Fruit fly (Drosophila melanogaster): ENCODE data around the gene CG44774.

The CG44774 gene

DNA sequence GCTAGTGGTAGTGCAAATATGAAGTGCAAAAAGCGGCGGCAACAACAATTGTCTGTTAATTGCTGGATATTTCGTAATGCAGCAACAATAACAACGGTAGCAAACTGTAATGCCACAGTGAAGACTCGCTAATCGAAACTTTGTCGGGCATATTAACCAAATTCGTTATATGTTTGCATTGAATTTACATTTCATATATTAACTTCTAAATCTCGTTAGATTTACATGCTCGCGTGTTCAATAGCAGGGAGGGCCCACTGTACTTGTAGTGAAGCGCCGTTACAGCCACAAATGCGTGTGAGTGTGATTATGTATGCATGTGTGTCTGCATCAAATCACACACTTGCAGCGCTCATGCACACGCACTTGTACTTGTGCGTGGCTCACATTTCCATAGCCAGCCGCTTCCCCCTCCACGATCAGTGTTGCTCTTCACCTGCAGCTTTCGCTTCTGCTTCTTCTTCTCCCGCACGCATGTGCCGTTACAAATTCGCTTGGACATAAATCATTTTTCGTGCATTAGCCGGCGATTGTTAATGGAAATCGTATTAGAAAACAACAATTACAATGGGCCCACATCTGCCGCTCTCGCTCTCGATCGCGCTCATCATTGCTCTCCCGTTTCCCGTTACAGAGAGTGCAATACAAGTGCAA, 2.0 kb upstream of the CG44774 start:
- TF ChIP-seq EcR (GFP tag; optimal IDR thresholded peaks at IDR 0.05), result no peak
- no peak for TF ChIP-seq usp (GFP tag; optimal IDR thresholded peaks at IDR 0.05)

DNA sequence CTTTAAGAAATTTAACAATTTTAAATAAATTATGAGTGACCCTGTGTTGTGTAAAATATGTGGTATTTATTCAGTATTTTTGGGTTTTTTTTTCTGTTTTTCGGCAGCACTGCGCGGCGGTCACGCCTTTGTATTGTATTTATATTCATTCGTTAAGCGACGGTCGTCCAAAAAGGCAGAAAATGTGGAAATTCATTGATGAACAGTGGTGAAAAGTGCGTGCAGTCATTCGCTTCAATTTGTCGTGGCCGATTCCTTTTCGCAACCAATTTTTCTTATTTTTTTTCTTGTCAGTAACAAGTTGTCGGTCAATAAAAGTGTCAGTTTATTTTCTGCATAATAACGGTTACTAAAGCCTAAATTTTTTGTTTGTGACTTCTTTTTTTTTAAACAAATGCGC, 1.1 kb upstream of the CG44774 start, which contains the start of gene Ptp4E:
Gene Ptp4E (plus strand): TSS at position 143 of the 400 bp plus-strand sequence.
- no peak for TF ChIP-seq usp (GFP tag; optimal IDR thresholded peaks at IDR 0.05)
- TF ChIP-seq pan (optimal IDR thresholded peaks at IDR 0.05), result no peak
- TF ChIP-seq psq (optimal IDR thresholded peaks at IDR 0.05), result no peak
- no peak for TF ChIP-seq EcR (GFP tag; optimal IDR thresholded peaks at IDR 0.05)
- TF ChIP-seq Dll (optimal IDR thresholded peaks at IDR 0.05), result no peak
- no peak for TF ChIP-seq CG8478 (optimal IDR thresholded peaks at IDR 0.05)

DNA sequence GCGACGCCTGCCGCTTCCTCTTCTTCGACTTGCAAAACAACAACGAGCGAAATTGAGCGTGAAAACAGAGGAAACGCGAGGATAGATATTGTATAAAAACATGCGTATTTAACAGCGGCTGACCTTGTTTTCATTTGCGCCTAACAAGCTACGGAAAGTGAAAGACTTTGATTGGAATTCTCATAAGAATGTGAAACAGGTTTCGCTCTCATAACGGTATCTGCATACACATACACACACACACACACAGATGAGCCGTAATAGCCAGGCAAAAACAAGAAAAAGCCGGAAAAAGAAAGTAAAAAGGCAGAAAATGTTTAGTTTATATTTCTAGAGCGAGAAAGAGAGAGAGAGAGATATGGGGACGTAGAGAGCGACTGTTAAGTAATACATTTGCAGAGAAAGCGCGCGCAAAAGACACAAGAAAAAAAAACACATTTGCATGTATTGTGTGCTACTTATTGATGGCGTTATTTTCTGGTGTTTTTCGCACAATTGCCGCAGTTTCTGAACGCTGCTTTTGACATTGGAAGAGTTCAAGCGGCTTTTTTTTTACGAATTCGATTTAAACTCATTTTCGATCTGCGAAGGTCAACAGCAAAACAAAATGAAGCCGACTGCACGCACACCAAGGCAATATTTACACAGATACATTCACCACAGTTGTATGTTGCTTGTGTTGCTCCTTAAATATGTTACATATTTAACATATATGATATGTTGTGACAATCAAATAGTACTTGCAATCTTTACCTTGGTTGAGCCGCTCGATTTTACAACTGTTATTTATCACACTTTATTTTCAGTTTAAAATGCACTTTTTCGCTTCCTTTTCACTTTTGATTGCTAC, 458 bp downstream of the CG44774 start:
- TF ChIP-seq usp (GFP tag; optimal IDR thresholded peaks at IDR 0.05) (no peak), Dll (optimal IDR thresholded peaks at IDR 0.05) (no peak), psq (optimal IDR thresholded peaks at IDR 0.05) (no peak), CG8478 (optimal IDR thresholded peaks at IDR 0.05) (no peak), EcR (GFP tag; optimal IDR thresholded peaks at IDR 0.05) (no peak), pan (optimal IDR thresholded peaks at IDR 0.05) (no peak)

DNA sequence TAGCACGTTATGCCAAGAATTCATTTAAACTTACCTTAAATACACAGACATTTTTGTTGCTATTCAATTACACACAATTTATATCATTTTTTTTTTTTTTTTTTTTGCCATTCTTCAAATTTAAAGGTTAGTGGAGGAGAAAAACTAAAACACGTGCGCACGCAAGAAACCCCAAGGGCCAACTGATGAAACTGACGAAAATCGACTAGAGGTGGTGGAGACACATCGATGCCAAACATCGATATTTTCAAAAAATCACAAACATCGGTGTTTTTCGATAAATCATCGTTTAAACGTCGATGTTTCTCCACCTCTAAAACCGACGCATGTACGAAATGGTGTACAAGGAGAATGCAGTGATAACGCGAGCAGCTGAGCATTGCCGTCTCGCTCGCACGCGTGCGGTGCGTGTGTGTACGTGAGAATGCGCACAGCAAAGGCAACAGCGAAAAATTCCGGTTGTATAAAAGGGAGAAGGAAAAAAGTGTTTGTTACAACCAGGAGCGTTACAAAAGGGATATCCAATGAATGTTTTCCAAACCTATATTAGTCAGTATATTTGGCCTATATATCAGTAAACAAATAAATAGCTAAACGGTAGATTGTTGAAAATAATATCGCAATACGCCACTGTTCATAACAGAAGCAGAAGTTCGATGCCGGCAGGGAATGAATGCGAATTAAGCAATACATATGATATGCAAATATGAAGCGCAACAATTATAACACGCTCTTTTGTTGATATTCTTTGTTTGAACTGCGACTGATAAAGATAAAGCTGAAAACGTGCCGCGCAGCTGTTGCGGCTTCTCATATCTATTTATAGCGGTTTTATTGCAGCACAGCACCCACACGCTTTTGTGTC, 1.7 kb downstream of the CG44774 start:
- peak; percentile 64 for TF ChIP-seq psq (optimal IDR thresholded peaks at IDR 0.05)
- no peak for TF ChIP-seq pan (optimal IDR thresholded peaks at IDR 0.05)

DNA sequence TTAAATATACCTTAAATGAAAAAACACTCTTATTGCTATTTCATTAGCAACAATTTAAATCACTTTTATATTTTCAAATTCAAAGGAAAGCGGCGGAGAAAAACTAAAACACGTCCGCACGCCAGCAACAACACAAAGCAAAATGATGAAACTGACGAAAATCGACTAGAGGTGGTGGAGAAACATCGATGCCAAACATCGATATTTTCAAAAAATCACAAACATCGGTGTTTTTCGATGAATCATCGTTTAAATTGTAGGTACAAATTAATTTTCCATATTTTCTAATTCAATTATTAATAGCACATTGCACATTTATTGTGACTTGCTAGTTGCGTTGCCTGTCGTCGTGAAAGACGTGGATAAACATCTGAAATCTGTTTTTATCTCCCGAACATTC, 6.9 kb downstream of the CG44774 start:
- no peak for TF ChIP-seq pan (optimal IDR thresholded peaks at IDR 0.05)
- no peak for TF ChIP-seq EcR (GFP tag; optimal IDR thresholded peaks at IDR 0.05)
- TF ChIP-seq Dll (optimal IDR thresholded peaks at IDR 0.05), result no peak
- TF ChIP-seq CG8478 (optimal IDR thresholded peaks at IDR 0.05), result no peak
- no peak for TF ChIP-seq psq (optimal IDR thresholded peaks at IDR 0.05)
- no peak for TF ChIP-seq usp (GFP tag; optimal IDR thresholded peaks at IDR 0.05)

DNA sequence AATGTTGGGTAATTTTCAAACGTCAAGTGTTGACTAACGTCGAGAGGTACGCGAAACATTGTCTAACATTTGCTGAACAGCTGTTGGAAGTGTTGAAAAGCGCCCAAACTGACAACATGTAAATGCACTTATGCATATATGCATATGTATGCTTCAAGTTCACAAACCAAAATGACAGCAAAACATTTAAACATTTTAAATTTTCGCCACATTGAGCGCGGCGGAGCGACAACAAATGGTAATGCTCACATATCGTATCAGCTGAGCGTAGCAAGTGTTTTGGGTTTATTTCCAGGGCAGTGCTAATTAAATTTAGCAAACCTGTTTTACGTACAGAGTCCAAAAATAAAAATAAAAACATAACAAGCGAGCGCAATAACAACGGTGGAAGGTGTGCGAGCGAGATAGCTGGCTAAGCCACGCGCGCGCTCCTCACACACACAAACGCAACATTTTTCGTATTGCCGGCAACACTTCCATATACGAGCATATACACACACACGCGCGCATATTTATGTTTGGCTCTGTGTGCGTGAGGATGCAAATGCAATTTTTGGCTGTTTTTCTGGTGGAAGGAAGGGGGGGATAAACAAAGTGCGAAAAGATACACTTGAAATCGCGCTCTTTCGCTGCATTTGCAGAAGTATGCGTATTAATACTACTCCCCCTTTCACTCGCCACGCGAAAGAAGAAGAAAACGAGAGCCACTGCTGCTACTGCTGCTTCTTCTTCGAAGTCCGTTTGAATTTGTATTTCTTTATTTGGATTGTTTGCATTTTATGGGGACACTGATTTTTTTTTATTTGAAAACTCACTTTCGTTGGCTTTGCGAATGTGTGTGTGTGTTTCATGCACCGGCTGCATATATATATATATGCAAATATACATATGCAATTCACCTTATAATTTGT, 7.5 kb downstream of the CG44774 start:
- TF ChIP-seq EcR (GFP tag; optimal IDR thresholded peaks at IDR 0.05), result no peak
- peak; percentile 53 for TF ChIP-seq CG8478 (optimal IDR thresholded peaks at IDR 0.05)

DNA sequence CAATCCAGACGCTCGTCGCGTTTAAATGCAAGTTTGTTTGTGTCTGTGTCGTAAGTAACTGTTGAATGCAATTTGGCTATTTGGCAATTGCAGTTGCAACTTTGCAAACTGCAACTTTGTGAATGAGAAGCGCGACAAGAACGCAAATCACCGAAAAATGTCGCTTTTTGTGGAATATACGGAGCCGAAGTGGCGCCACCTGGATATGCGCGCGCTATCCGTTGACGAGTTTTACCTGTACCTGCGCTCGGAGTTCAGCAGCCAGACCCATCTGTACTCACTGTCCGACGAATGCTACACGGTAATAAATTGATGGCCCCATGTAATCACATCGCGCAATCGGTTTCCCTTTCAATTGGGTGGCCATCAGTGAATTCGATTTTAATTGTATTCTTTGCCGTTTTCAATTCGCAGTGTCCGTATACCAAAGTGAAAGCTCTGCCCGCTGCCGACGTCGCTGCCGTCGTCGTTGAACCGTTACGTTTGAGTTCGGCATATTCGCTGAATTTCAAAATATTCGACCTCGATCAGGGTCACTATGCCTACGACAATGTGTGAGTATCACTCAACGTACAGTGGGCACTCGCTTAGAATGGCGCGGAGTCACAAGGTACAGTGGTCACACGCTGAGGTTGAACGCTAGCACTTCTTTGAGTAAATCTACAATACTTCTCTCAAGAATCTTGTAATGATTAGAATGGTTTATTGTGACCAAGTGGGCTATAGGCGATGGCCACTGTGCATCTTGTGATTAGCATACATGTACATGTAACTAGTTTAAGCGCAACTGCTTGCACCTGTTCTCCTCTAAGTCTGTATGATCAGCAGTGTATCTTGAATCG, 18.6 kb downstream of the CG44774 start:
- no peak for TF ChIP-seq usp (GFP tag; optimal IDR thresholded peaks at IDR 0.05)
- no peak for TF ChIP-seq Dll (optimal IDR thresholded peaks at IDR 0.05)
- TF ChIP-seq CG8478 (optimal IDR thresholded peaks at IDR 0.05), result no peak
- no peak for TF ChIP-seq psq (optimal IDR thresholded peaks at IDR 0.05)
- TF ChIP-seq EcR (GFP tag; optimal IDR thresholded peaks at IDR 0.05), result no peak
- TF ChIP-seq pan (optimal IDR thresholded peaks at IDR 0.05), result no peak

DNA sequence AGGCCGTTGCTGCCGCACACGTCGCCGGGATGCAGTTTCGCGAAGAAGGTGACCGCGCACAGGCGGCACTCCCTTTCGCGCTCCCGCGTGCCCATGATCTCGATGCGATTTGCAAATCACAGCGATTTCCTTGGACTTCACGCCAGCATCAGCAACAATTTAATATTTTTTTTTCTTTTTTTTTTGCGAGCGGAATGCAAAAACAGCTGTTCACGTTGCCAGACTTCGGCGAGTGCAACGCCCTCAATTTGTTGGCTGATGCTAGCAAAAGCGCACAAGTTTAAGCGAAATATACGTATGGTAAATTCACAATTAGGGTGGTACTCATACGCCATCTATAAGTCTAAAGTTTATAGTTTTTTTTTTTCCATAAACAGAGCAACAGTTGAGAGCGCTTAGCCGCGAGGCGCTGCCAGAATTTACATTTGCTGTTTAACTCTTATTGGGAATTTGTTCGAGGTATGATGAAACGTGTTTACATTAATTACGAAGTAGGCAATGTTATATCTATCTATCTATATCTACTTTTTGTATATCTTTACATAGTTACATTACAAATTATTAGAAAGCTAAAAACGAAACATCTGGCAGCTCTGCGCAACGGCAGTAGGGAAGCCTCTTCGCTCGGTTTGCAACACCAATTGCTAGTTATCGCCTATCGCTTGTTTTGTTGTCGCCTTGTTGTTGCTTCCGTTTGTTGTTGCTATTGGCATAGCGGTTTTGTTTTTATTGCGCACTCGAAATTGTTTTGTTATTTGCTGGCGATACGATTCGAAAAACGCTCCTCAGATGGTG, 19.5 kb downstream of the CG44774 start, which contains the start of the genes CG4041 and Hgsnat:
Gene CG4041 (minus strand): TSS at position 220 of the 795 bp plus-strand sequence.
Gene Hgsnat (plus strand): TSS at position 503 of the 795 bp plus-strand sequence.
- TF ChIP-seq Dll (optimal IDR thresholded peaks at IDR 0.05) (no peak), usp (GFP tag; optimal IDR thresholded peaks at IDR 0.05) (no peak), pan (optimal IDR thresholded peaks at IDR 0.05) (no peak), EcR (GFP tag; optimal IDR thresholded peaks at IDR 0.05) (no peak), CG8478 (optimal IDR thresholded peaks at IDR 0.05) (no peak), psq (optimal IDR thresholded peaks at IDR 0.05) (no peak)

DNA sequence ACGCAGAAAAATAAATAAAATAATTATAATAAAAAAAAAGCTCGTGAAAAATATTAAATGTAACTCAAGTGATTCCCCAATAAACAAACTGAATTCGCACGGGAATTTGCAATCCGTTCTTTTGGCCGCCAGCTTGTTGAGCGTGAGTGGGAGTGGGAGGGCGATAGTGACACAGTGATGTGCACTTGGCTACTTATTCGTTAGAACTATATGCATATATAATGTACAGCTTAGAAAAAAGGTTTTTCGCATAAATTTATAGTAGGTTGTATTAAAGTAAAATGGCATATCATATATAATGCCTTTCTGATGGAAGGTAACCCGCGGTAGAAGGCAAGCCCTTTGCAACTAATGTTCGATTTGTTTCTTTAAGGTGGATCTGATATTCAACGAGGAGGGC, 25.5 kb downstream of the CG44774 start:
- TF ChIP-seq usp (GFP tag; optimal IDR thresholded peaks at IDR 0.05), result no peak
- no peak for TF ChIP-seq EcR (GFP tag; optimal IDR thresholded peaks at IDR 0.05)
- TF ChIP-seq CG8478 (optimal IDR thresholded peaks at IDR 0.05), result no peak
- no peak for TF ChIP-seq psq (optimal IDR thresholded peaks at IDR 0.05)
- TF ChIP-seq Dll (optimal IDR thresholded peaks at IDR 0.05), result no peak
- TF ChIP-seq pan (optimal IDR thresholded peaks at IDR 0.05), result no peak

DNA sequence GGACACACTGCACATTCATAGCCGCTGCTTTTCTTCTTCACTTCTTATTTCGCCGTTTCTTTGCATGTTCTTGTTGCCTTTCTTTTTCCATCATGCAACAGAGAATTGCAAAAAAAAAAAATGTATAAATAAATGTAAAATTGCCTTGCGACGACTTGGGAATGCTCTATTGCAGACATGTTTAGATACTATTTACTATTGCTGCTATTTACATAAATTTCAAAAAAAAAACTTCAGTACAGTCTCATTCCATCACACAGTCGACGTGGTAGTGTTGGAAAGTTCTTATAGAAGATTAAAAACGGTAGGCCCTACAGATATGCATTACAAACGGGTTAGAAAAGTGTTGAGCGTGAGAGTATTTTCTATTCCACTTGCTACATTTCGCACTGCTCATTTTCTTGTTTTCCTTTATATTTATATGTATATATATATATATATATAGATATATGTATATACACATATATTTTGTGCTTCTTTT, 26.1 kb downstream of the CG44774 start:
- TF ChIP-seq EcR (GFP tag; optimal IDR thresholded peaks at IDR 0.05), result no peak
- TF ChIP-seq Dll (optimal IDR thresholded peaks at IDR 0.05), result no peak
- no peak for TF ChIP-seq CG8478 (optimal IDR thresholded peaks at IDR 0.05)
- no peak for TF ChIP-seq usp (GFP tag; optimal IDR thresholded peaks at IDR 0.05)
- TF ChIP-seq psq (optimal IDR thresholded peaks at IDR 0.05), result no peak
- no peak for TF ChIP-seq pan (optimal IDR thresholded peaks at IDR 0.05)
